Worm (Caenorhabditis elegans) whole organism, early embryonic: Measurements from ENCODE around the gene R05H10.3.

Experiments used
- B0310.2 ChIP-seq: sonication (generic microtip); optimal IDR thresholded peaks from 2 replicates; lab custom pipeline; 2016; ENCODE audit warnings: mild to moderate bottlenecking, missing genetic modification characterization, missing compliant biosample characterization
- F13C5.2 ChIP-seq: sonication (generic microtip); optimal IDR thresholded peaks from 2 replicates; lab custom pipeline; 2017; ENCODE audit warnings: mild to moderate bottlenecking, missing genetic modification characterization, inconsistent platforms, missing compliant biosample characterization
- aly-1 ChIP-seq: sonication (generic microtip); optimal IDR thresholded peaks from 2 replicates; lab custom pipeline; 2016; ENCODE audit warnings: missing genetic modification characterization, missing compliant biosample characterization
- ama-1 ChIP-seq: fragments of 150-350 bp; optimal IDR thresholded peaks from 2 replicates; lab custom pipeline; 2014
- ceh-13 ChIP-seq: fragments of 200-800 bp; sonication (Bioruptor generic); optimal IDR thresholded peaks from 2 replicates; lab custom pipeline; 2018; ENCODE audit warnings: mild to moderate bottlenecking, missing genetic modification characterization, missing compliant biosample characterization
- ceh-36 ChIP-seq: sonication (generic microtip); optimal IDR thresholded peaks from 2 replicates; lab custom pipeline; 2016; ENCODE audit warnings: missing genetic modification characterization, inconsistent platforms, missing compliant biosample characterization
- ets-7 ChIP-seq: sonication (generic microtip); optimal IDR thresholded peaks from 2 replicates; lab custom pipeline; 2016; ENCODE audit warnings: missing genotype, missing genetic modification characterization, missing compliant biosample characterization
- flt-1 ChIP-seq: fragments of 200-800 bp; sonication (Bioruptor generic); IDR thresholded peaks from 2 replicates; pipeline ENCODE4 v1.3.6; 2022; ENCODE audit warnings: missing genetic modification characterization, missing compliant biosample characterization
- hmbx-1 ChIP-seq: sonication (generic microtip); optimal IDR thresholded peaks from 2 replicates; lab custom pipeline; 2016; ENCODE audit warnings: mild to moderate bottlenecking, missing genetic modification characterization, missing compliant biosample characterization
- hmg-4 ChIP-seq: fragments of 200-800 bp; sonication (Bioruptor generic); optimal IDR thresholded peaks from 2 replicates; lab custom pipeline; 2018; ENCODE audit warnings: mild to moderate bottlenecking, missing genetic modification characterization, missing compliant biosample characterization
- hnd-1 ChIP-seq: sonication (generic microtip); optimal IDR thresholded peaks from 2 replicates; lab custom pipeline; 2016; ENCODE audit warnings: missing genetic modification characterization, missing compliant biosample characterization
- pes-1 ChIP-seq: fragments of 200-800 bp; sonication (Bioruptor generic); IDR thresholded peaks from 2 replicates; pipeline ENCODE4 v1.3.6; 2022; ENCODE audit warnings: missing genetic modification reagents, missing genetic modification characterization, missing compliant biosample characterization
- scrt-1 ChIP-seq: fragments of 200-800 bp; sonication (Bioruptor generic); IDR thresholded peaks from 2 replicates; pipeline ENCODE4 v1.3.6; 2022; ENCODE audit warnings: missing genetic modification characterization, missing compliant biosample characterization
- sea-1 ChIP-seq: fragments of 200-800 bp; sonication (Bioruptor generic); conservative IDR thresholded peaks from 2 replicates; pipeline ENCODE4 v1.3.6; 2022; ENCODE audit warnings: missing genetic modification characterization, missing compliant biosample characterization
- tbx-11 ChIP-seq: fragments of 200-800 bp; sonication (Bioruptor generic); IDR thresholded peaks from 2 replicates; pipeline ENCODE4 v1.3.6; 2022; ENCODE audit warnings: missing genetic modification characterization, missing compliant biosample characterization
- tbx-37 ChIP-seq: fragments of 200-800 bp; sonication (Bioruptor generic); conservative IDR thresholded peaks from 2 replicates; pipeline ENCODE4 v1.3.6; 2022; ENCODE audit warnings: missing genetic modification reagents, missing genetic modification characterization, missing compliant biosample characterization
- tra-4 ChIP-seq: sonication (generic microtip); optimal IDR thresholded peaks from 2 replicates; lab custom pipeline; 2017; ENCODE audit warnings: missing genetic modification characterization, missing compliant biosample characterization

R05H10.3 gene

ce11 chrII:14910307-14910706 is 40.6 kb downstream of the R05H10.3 start, which contains the start of gene R03C1.1:
R03C1.1 (minus strand) TSS chrII:14910407.
- TF ChIP-seq hmg-4 (GFP tag; lab: Kevin White, UChicago) (no peak), ceh-13 (GFP tag; lab: Kevin White, UChicago) (no peak), flt-1 (no peak), pes-1 (GFP tag; lab: Robert Waterston, UW) (no peak), hmbx-1 (tag; lab: Kevin White, UChicago) (no peak), sea-1 (no peak), ama-1 (lab: Kevin White, UChicago) (no peak), scrt-1 (GFP tag; lab: Robert Waterston, UW) (no peak), hnd-1 (tag; lab: Kevin White, UChicago) (no peak), tbx-37 (GFP tag; lab: Robert Waterston, UW) (no peak), B0310.2 (tag; lab: Kevin White, UChicago) (no peak), tbx-11 (GFP tag; lab: Robert Waterston, UW) (no peak), tra-4 (no peak), ets-7 (tag; lab: Kevin White, UChicago) (no peak)

ce11 chrII:14916848-14917247 is 47.1 kb downstream of the R05H10.3 start:
- no peak for TF ChIP-seq scrt-1 (GFP tag; lab: Robert Waterston, UW)
- TF ChIP-seq ceh-36 (tag; lab: Kevin White, UChicago): no peak
- TF ChIP-seq sea-1: no peak
- TF ChIP-seq tbx-11 (GFP tag; lab: Robert Waterston, UW): no peak
- TF ChIP-seq F13C5.2 (tag; lab: Kevin White, UChicago): no peak
- TF ChIP-seq pes-1 (GFP tag; lab: Robert Waterston, UW): no peak
- no peak for TF ChIP-seq hmbx-1 (tag; lab: Kevin White, UChicago)
- no peak for TF ChIP-seq ets-7 (tag; lab: Kevin White, UChicago)
- TF ChIP-seq tbx-37 (GFP tag; lab: Robert Waterston, UW): no peak

DNA sequence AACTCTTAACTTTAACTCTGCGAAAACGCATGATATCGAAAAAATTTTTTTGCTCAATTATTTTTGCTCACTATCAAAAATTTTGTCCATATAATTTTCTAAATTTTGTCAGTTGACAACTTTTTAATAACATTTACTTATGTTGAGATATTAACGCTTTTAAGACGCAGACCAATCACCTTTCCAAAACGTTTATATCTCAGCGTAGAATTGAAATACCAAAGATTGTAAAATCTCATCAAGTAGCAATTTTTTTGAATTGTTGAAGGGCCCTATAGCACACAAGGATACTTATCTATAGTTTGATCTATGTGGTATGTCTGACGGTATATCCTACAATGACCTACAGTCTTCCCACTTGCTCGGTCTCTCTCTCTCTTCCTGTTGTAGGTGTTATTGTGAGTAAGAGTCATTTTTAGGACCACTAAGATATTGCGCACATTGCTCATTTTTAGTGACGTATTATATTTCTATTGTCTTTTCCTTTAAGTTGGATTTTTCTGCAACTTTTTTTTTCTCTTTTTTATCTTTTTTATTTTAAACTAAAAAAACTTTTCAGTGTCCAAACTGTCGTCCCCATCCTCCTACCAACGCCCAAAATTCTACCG is 49.5 kb downstream of the R05H10.3 start, which contains the start of gene pde-3:
pde-3 (plus strand) TSS at position 558 of the 608 bp plus-strand sequence.
- TF ChIP-seq flt-1 (no peak), hnd-1 (tag; lab: Kevin White, UChicago) (no peak), hmbx-1 (tag; lab: Kevin White, UChicago) (no peak)

DNA sequence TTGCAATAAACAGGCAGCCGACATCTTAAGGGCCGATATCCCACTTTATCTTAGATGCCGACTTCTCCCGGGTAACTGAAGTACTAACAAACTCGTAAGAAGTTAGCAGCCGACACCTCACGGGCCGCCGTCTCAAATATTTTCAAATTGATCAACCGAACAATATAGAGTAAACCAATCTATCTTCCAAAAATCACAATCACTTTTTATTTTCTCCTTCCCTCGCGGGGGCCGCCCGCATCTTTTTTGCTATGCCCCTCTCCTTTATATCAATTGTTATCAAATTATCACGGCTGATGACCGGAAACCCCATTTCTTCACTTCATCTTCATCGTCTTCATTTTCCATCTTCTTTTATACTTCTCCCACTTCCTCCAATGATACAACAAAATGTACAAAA is 59.0 kb downstream of the R05H10.3 start:
- TF ChIP-seq hmg-4 (GFP tag; lab: Kevin White, UChicago): no peak
- no peak for TF ChIP-seq ceh-13 (GFP tag; lab: Kevin White, UChicago)
- TF ChIP-seq aly-1 (tag; lab: Kevin White, UChicago): no peak
- no peak for TF ChIP-seq flt-1
- TF ChIP-seq tbx-11 (GFP tag; lab: Robert Waterston, UW): no peak
- no peak for TF ChIP-seq tbx-37 (GFP tag; lab: Robert Waterston, UW)
- TF ChIP-seq sea-1: no peak
- TF ChIP-seq tra-4: no peak
